Worm (Caenorhabditis elegans) whole organism, L2 larva: ENCODE measurements around the gene apb-1.
"Not testable (repeated sequence)": the region's sequence is repeated elsewhere in the genome, so short reads cannot be mapped to it uniquely, and the experiment has no call there.

Experiments
- C34F6.9 ChIP-seq: fragments of 150-350 bp; optimal IDR thresholded peaks from 2 replicates; lab custom pipeline; 2014; ENCODE audit warnings: missing biosample characterization, missing genetic modification characterization
- F13H6.1 ChIP-seq: sonication (generic microtip); optimal IDR thresholded peaks from 2 replicates; lab custom pipeline; 2016; ENCODE audit warnings: missing genetic modification characterization, missing compliant biosample characterization
- R02D3.7 ChIP-seq: fragments of 150-350 bp; optimal IDR thresholded peaks from 2 replicates; lab custom pipeline; 2014; ENCODE audit warnings: missing biosample characterization, missing genetic modification characterization
- Y55F3AM.14 ChIP-seq: fragments of 200-800 bp; sonication (Bioruptor generic); optimal IDR thresholded peaks from 2 replicates; lab custom pipeline; 2018; ENCODE audit warnings: mild to moderate bottlenecking, missing genetic modification characterization, missing compliant biosample characterization
- alr-1 ChIP-seq: fragments of 150-350 bp; optimal IDR thresholded peaks from 2 replicates; lab custom pipeline; 2014; ENCODE audit warnings: missing biosample characterization, missing genetic modification characterization
- aly-2 ChIP-seq: fragments of 150-350 bp; optimal IDR thresholded peaks from 2 replicates; lab custom pipeline; 2014; ENCODE audit warnings: missing biosample characterization, missing genetic modification characterization
- ama-1 ChIP-seq: fragments of 150-350 bp; optimal IDR thresholded peaks from 2 replicates; lab custom pipeline; 2018; ENCODE audit warnings: inconsistent platforms
- blmp-1 ChIP-seq: sonication (generic microtip); optimal IDR thresholded peaks from 2 replicates; lab custom pipeline; 2017; ENCODE audit warnings: missing genetic modification characterization, mild to moderate bottlenecking, missing compliant biosample characterization, antibody characterized with exemption, moderate library complexity; ENCODE audit not compliant: insufficient read depth
- ceh-16 ChIP-seq: fragments of 150-350 bp; optimal IDR thresholded peaks from 2 replicates; lab custom pipeline; 2014; ENCODE audit warnings: missing biosample characterization, missing genetic modification characterization
- ceh-82 ChIP-seq: fragments of 150-350 bp; optimal IDR thresholded peaks from 2 replicates; lab custom pipeline; 2014; ENCODE audit warnings: missing biosample characterization, missing genetic modification characterization
- crh-2 ChIP-seq: sonication (generic microtip); optimal IDR thresholded peaks from 2 replicates; lab custom pipeline; 2017; ENCODE audit warnings: missing biosample characterization, missing genetic modification characterization
- dmd-4 ChIP-seq: sonication (generic microtip); optimal IDR thresholded peaks from 2 replicates; lab custom pipeline; 2017; ENCODE audit warnings: missing biosample characterization, missing genetic modification characterization
- egl-27 ChIP-seq: sonication (generic microtip); optimal IDR thresholded peaks from 3 replicates; lab custom pipeline; 2017; ENCODE audit warnings: missing biosample characterization, missing genetic modification reagents, missing genetic modification characterization
- elt-1 ChIP-seq: fragments of 150-350 bp; optimal IDR thresholded peaks from 2 replicates; lab custom pipeline; 2014; ENCODE audit warnings: missing biosample characterization, missing genetic modification characterization
- elt-3 ChIP-seq: sonication (generic microtip); optimal IDR thresholded peaks from 2 replicates; lab custom pipeline; 2017; ENCODE audit warnings: missing biosample characterization, missing genetic modification characterization
- fos-1 ChIP-seq: fragments of 150-350 bp; optimal IDR thresholded peaks from 2 replicates; lab custom pipeline; 2014; ENCODE audit warnings: missing biosample characterization, missing genetic modification characterization
- lin-13 ChIP-seq: fragments of 150-350 bp; optimal IDR thresholded peaks from 2 replicates; lab custom pipeline; 2014; ENCODE audit warnings: missing biosample characterization, missing genetic modification reagents, missing genetic modification characterization
- lin-39 ChIP-seq: fragments of 150-350 bp; optimal IDR thresholded peaks from 2 replicates; lab custom pipeline; 2014; ENCODE audit warnings: missing biosample characterization, missing genetic modification reagents, missing genetic modification characterization
- lsy-2 ChIP-seq, 2 experiments: fragments of 150-350 bp in 1 of 2; sonication (generic microtip) in 1 of 2; optimal IDR thresholded peaks; 2 replicates each; lab custom pipeline; 2014 to 2017; ENCODE audit warnings: missing biosample characterization in 2 of 2, missing genetic modification characterization in 2 of 2
- mab-5 ChIP-seq: fragments of 150-350 bp; optimal IDR thresholded peaks from 2 replicates; lab custom pipeline; 2014; ENCODE audit warnings: missing biosample characterization, missing genetic modification characterization
- mbf-1 ChIP-seq: sonication (generic microtip); optimal IDR thresholded peaks from 2 replicates; lab custom pipeline; 2017; ENCODE audit warnings: missing biosample characterization, missing genetic modification characterization
- mdl-1 ChIP-seq, 2 experiments: fragments of 150-350 bp in 1 of 2; sonication (generic microtip) in 1 of 2; optimal IDR thresholded peaks; 2 replicates each; lab custom pipeline; 2017; ENCODE audit warnings: missing biosample characterization in 2 of 2, missing genetic modification characterization in 2 of 2
- nhr-10 ChIP-seq: sonication (generic microtip); optimal IDR thresholded peaks from 2 replicates; lab custom pipeline; 2017; ENCODE audit warnings: missing biosample characterization, missing genetic modification characterization
- nhr-12 ChIP-seq: fragments of 150-350 bp; optimal IDR thresholded peaks from 2 replicates; lab custom pipeline; 2014; ENCODE audit warnings: missing biosample characterization, missing genetic modification characterization
- nhr-129 ChIP-seq: fragments of 150-350 bp; optimal IDR thresholded peaks from 2 replicates; lab custom pipeline; 2014; ENCODE audit warnings: missing biosample characterization, missing genetic modification characterization
- nhr-21 ChIP-seq: fragments of 150-350 bp; optimal IDR thresholded peaks from 2 replicates; lab custom pipeline; 2014; ENCODE audit warnings: missing biosample characterization, missing genetic modification characterization
- nhr-23 ChIP-seq: fragments of 150-350 bp; optimal IDR thresholded peaks from 2 replicates; lab custom pipeline; 2014; ENCODE audit warnings: missing biosample characterization, missing genetic modification reagents, missing genetic modification characterization
- nhr-237 ChIP-seq: fragments of 150-350 bp; optimal IDR thresholded peaks from 2 replicates; lab custom pipeline; 2014; ENCODE audit warnings: missing biosample characterization, missing genetic modification characterization
- nhr-25 ChIP-seq: fragments of 150-350 bp; sonication (generic microtip); optimal IDR thresholded peaks from 3 replicates; lab custom pipeline; 2014; ENCODE audit warnings: missing biosample characterization, missing genetic modification characterization
- nhr-6 ChIP-seq: fragments of 150-350 bp; optimal IDR thresholded peaks from 2 replicates; lab custom pipeline; 2014; ENCODE audit warnings: missing biosample characterization, missing genetic modification characterization
- nhr-77 ChIP-seq: fragments of 150-350 bp; optimal IDR thresholded peaks from 2 replicates; lab custom pipeline; 2014; ENCODE audit warnings: missing biosample characterization, missing genetic modification characterization
- skn-1 ChIP-seq: sonication (generic microtip); optimal IDR thresholded peaks from 2 replicates; lab custom pipeline; 2017; ENCODE audit warnings: missing biosample characterization, missing genetic modification characterization
- snpc-4 ChIP-seq: fragments of 150-350 bp; optimal IDR thresholded peaks from 2 replicates; lab custom pipeline; 2014; ENCODE audit warnings: missing biosample characterization, missing genetic modification characterization
- unc-39 ChIP-seq: fragments of 150-350 bp; optimal IDR thresholded peaks from 2 replicates; lab custom pipeline; 2014; ENCODE audit warnings: missing biosample characterization, missing genetic modification characterization
- unc-55 ChIP-seq: fragments of 150-350 bp; sonication (generic microtip); optimal IDR thresholded peaks from 3 replicates; lab custom pipeline; 2014; ENCODE audit warnings: missing biosample characterization, missing genetic modification reagents, missing genetic modification characterization
- unc-62 ChIP-seq: fragments of 150-350 bp; optimal IDR thresholded peaks from 2 replicates; lab custom pipeline; 2014; ENCODE audit warnings: missing biosample characterization, missing genetic modification reagents, missing genetic modification characterization
- zag-1 ChIP-seq: fragments of 150-350 bp; optimal IDR thresholded peaks from 2 replicates; lab custom pipeline; 2014; ENCODE audit warnings: missing biosample characterization, missing genetic modification characterization
- ztf-1 ChIP-seq: fragments of 200-800 bp; sonication (Bioruptor generic); conservative IDR thresholded peaks from 2 replicates; pipeline ENCODE4 v1.3.6; 2022; ENCODE audit warnings: missing genetic modification characterization, missing compliant biosample characterization
- ztf-4 ChIP-seq: fragments of 150-350 bp; optimal IDR thresholded peaks from 2 replicates; lab custom pipeline; 2014; ENCODE audit warnings: missing biosample characterization, missing genetic modification characterization

The apb-1 gene

ce11 chrIII:2575635-2576164, 21.1 kb downstream of the apb-1 start, which contains the start of gene Y54F10AR.1:
Gene Y54F10AR.1 (minus strand): TSS chrIII:2575685.
- TF ChIP-seq egl-27 (no peak), nhr-77 (no peak), snpc-4 (tag; lab: Kevin White, UChicago) (no peak), unc-62 (no peak), nhr-237 (tag; lab: Kevin White, UChicago) (no peak)

DNA sequence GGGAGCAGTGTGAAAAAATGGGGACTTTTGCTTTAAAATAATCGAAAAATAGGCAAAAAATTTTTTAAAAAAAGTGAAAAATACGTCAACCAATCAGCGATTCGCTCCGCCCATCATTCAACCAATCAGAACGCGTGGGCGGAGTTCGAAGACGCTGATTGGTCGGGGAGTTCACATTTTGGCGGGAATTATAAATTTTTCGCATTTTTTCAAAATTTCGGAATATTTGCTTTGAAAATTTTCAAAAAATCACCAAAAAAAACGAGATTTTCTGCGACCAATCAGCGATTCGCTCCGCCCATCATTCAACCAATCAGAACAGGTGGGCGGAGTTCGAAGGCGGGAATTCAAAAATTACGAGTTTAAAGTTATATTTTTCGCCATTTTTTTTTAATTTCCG, 24.4 kb downstream of the apb-1 start:
- no peak for TF ChIP-seq unc-62
- no peak for TF ChIP-seq ztf-4
- TF ChIP-seq mdl-1 (tag; optimal IDR thresholded peaks at IDR 0.05; lab: Kevin White, UChicago), result no peak
- no peak for TF ChIP-seq aly-2
- TF ChIP-seq egl-27, result no peak
- TF ChIP-seq elt-1, result no peak
- no peak for TF ChIP-seq nhr-12 (tag; lab: Kevin White, UChicago)
- TF ChIP-seq fos-1 (tag; lab: Kevin White, UChicago), result no peak
- no peak for TF ChIP-seq nhr-23 (tag; lab: Kevin White, UChicago)
- no peak for TF ChIP-seq zag-1 (tag; lab: Kevin White, UChicago)
- no peak for TF ChIP-seq nhr-10

DNA sequence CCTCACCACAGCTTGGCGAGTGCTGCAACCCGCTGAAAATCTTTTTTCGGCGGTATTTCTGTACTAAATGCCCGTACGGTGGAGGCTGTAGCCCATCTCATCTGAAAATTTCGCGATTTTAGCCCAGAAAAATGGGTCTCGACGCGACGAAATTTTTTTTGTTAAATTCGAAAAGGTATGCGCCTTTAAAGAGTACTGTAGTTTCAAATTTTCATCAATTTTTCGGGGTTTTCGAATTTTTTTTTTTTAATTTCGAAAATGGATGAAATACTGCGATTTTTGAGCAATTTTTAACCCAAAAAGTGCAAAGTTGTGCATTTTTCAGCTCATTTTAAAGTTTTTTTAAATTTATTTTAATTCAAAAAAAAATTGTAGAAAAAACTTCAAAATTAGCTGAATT, 25.4 kb downstream of the apb-1 start, which contains the start of gene Y54F10AR.2:
Gene Y54F10AR.2, minus strand, starts transcription at position 101 of the 400 bp plus-strand sequence.
- TF ChIP-seq zag-1 (tag; lab: Kevin White, UChicago) (no peak), nhr-25 (no peak), snpc-4 (tag; lab: Kevin White, UChicago) (no peak), mab-5 (tag; lab: Kevin White, UChicago) (no peak), lin-13 (GFP tag; lab: Kevin White, UChicago) (no peak), C34F6.9 (tag; lab: Kevin White, UChicago) (no peak), dmd-4 (tag; lab: Kevin White, UChicago) (no peak), lsy-2 (tag; optimal IDR thresholded peaks at IDR 0.05; lab: Kevin White, UChicago) (no peak), ztf-1 (GFP tag; lab: Robert Waterston, UW) (no peak), nhr-10 (no peak), elt-3 (no peak), nhr-21 (tag; lab: Kevin White, UChicago) (no peak), unc-39 (tag; lab: Kevin White, UChicago) (no peak), Y55F3AM.14 (GFP tag; lab: Kevin White, UChicago) (no peak), unc-55 (GFP tag; lab: Kevin White, UChicago) (no peak), mbf-1 (no peak)

DNA sequence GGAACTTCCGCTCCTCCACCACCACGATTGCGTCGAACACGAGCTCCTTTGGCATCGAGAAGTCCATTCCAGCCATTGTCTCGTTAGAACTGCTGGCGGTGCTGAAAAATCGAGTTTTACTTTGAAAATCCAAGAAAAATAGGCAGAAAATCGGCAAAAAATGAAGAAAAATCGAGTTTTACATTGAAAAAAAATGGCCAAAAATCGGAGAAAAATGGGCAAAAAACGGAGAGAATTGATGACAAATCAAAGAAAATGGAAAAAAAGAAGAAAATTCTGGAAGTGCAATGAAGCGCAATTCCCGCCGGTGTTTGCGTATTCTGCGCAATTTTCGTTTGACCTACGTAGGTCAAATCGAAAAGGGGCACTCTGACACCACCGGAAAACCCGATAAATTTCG, 33.0 kb downstream of the apb-1 start, which contains the start of gene Y54F10AM.11:
Gene Y54F10AM.11, minus strand, starts transcription at position 101 of the 400 bp plus-strand sequence.
- not testable (repeated sequence) for TF ChIP-seq mbf-1; R02D3.7 (tag; lab: Kevin White, UChicago); dmd-4 (tag; lab: Kevin White, UChicago)

DNA sequence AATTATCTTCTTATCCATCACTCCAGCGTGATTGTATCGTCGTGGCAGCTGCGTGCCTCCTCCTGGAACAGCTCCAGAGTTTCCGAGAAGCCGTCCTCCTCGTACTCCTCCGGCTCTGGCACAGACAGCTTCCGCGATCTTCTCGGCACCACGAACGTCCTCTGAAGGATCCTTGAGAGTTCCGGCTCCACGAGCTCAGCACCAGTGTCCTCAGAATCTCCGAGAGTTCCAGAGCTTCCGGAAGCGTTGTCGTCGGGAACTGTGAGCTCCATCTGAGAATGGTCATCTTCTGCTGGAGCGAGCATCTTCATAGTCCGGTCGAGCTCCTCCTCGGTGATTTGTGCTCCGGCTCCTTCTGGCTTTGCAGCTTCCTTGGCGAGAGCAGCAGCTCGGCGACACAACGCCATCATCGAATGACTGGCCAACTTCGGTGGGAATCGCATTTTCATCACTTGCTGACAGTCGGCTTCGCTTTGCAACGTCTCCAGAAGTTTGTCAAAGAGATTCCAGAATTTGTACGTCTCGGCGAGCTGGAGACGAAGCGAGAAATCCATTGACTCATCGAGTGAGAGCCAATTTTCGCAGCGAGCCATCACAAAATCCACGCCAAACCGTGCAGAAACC, 33.7 kb downstream of the apb-1 start:
- no peak for TF ChIP-seq elt-1
- TF ChIP-seq mdl-1 (tag; optimal IDR thresholded peaks at IDR 0.05; lab: Kevin White, UChicago), result no peak
- TF ChIP-seq fos-1 (tag; lab: Kevin White, UChicago), result no peak
- TF ChIP-seq lin-39 (tag; lab: Kevin White, UChicago), result no peak
- TF ChIP-seq nhr-129 (tag; lab: Kevin White, UChicago), result no peak
- no peak for TF ChIP-seq blmp-1
- TF ChIP-seq mab-5 (tag; lab: Kevin White, UChicago), result no peak
- TF ChIP-seq ceh-82 (tag; lab: Kevin White, UChicago), result no peak
- TF ChIP-seq nhr-21 (tag; lab: Kevin White, UChicago), result no peak
- TF ChIP-seq unc-62, result no peak

DNA sequence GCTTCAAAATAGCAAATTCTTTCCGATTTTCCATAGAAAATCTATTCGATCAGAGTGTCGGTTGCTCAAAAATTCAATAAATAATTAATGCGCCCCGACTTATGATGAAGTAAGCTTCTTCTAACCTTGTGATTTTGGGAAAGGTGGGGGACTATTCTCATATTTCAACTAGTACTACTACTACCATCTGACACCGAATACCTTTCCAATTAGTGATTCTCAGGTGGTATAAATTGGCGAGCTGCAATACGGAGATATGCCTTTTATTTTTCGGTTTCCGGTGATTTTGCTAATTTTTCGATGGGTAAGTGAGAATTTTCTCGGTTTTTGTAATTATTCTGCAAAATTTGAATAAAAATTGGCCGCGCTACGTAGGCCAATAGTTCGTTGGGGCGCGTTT, 35.4 kb downstream of the apb-1 start, which contains the start of gene nhr-239:
Gene nhr-239, plus strand, starts transcription at position 301 of the 400 bp plus-strand sequence.
- TF ChIP-seq alr-1 (tag; lab: Kevin White, UChicago), result no peak
- no peak for TF ChIP-seq ama-1
- TF ChIP-seq nhr-21 (tag; lab: Kevin White, UChicago), result no peak
- no peak for TF ChIP-seq lin-39 (tag; lab: Kevin White, UChicago)
- TF ChIP-seq F13H6.1 (tag; lab: Kevin White, UChicago), result no peak
- no peak for TF ChIP-seq crh-2 (tag; lab: Kevin White, UChicago)
- no peak for TF ChIP-seq nhr-6 (tag; lab: Kevin White, UChicago)
- no peak for TF ChIP-seq mbf-1
- no peak for TF ChIP-seq blmp-1
- no peak for TF ChIP-seq egl-27
- no peak for TF ChIP-seq ceh-16 (tag; lab: Kevin White, UChicago)
- no peak for TF ChIP-seq skn-1 (tag; lab: Kevin White, UChicago)
- TF ChIP-seq C34F6.9 (tag; lab: Kevin White, UChicago), result no peak
- no peak for TF ChIP-seq unc-62
- TF ChIP-seq dmd-4 (tag; lab: Kevin White, UChicago), result no peak
- no peak for TF ChIP-seq R02D3.7 (tag; lab: Kevin White, UChicago)
